Fruit fly (Drosophila melanogaster): ENCODE results near the gene Faf2.

Faf2 gene

DNA sequence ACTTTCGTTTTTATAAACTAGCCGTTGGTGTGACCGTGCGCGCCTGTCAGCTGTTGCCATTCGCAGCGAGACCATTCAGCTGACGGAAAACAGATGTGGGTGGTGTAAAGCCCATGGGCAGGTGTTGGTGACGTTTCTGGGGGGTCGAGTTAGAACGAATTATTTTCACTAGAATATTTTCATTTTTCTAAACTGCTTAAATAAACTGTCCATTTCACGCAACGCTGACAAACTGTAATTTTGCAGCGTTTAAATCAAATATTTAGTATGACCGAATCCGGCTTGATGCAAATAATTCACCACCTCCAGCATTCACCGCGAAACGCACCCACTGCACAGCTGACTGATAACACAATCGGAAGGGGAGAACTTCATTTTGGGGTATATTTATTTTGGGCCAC, 13.1 kb downstream of the Faf2 start, which contains the start of the genes CG10383 and CG10338 (continued):
- TF ChIP-seq ftz-f1 (GFP tag; optimal IDR thresholded peaks at IDR 0.05) (peak; percentile 66), peb (GFP tag; IDR thresholded peaks at IDR 0.05) (peak; percentile 77), Trl (optimal IDR thresholded peaks at IDR 0.05) (no peak), Trl (GFP tag; optimal IDR thresholded peaks at IDR 0.05) (peak; percentile 94), mld (GFP tag; IDR thresholded peaks at IDR 0.05; ENCODE audit: partially characterized antibody) (no peak), wor (GFP tag; IDR thresholded peaks at IDR 0.05) (peak; percentile 74), gcm2 (GFP tag; optimal IDR thresholded peaks at IDR 0.05) (peak; percentile 71), lmd (GFP tag; IDR thresholded peaks at IDR 0.05) (peak; percentile 89), Aef1 (GFP tag; IDR thresholded peaks at IDR 0.05) (peak; percentile 91), CG9817 (tag; optimal IDR thresholded peaks at IDR 0.05) (peak; percentile 78), CG9727 (GFP tag; optimal IDR thresholded peaks at IDR 0.05) (peak; percentile 80), sob (GFP tag; IDR thresholded peaks at IDR 0.05) (peak; percentile 90), CG3281 (GFP tag; optimal IDR thresholded peaks at IDR 0.05) (peak; percentile 82), Atf6 (GFP tag; IDR thresholded peaks at IDR 0.05) (peak; percentile 88), ATbp (GFP tag; optimal IDR thresholded peaks at IDR 0.05) (peak; percentile 72), so (GFP tag; IDR thresholded peaks at IDR 0.05) (peak; percentile 67; the same call in 1 of the 3 replicates), CG15514 (GFP tag; optimal IDR thresholded peaks at IDR 0.05) (peak; percentile 84), ranshi (GFP tag; IDR thresholded peaks at IDR 0.05) (peak; percentile 90), CG15479 (GFP tag; optimal IDR thresholded peaks at IDR 0.05) (no peak), ap (GFP tag; IDR thresholded peaks at IDR 0.05) (peak; percentile 74), CG11695 (GFP tag; IDR thresholded peaks at IDR 0.05) (peak; percentile 75), ERR (GFP tag; optimal IDR thresholded peaks at IDR 0.05) (peak; percentile 91), nerfin-1 (tag; optimal IDR thresholded peaks at IDR 0.05) (peak; percentile 57), CG11696 (GFP tag; IDR thresholded peaks at IDR 0.05) (peak; percentile 69), CG12104 (GFP tag; optimal IDR thresholded peaks at IDR 0.05) (peak; percentile 71), Meics (GFP tag; optimal IDR thresholded peaks at IDR 0.05) (peak; percentile 85), Lpt (GFP tag; optimal IDR thresholded peaks at IDR 0.05) (no peak), H2.0 (GFP tag; IDR thresholded peaks at IDR 0.05) (peak; percentile 88), sug (tag; optimal IDR thresholded peaks at IDR 0.05) (peak; percentile 83), CG2889 (GFP tag; IDR thresholded peaks at IDR 0.05) (peak; percentile 83), dimm (GFP tag; IDR thresholded peaks at IDR 0.05) (0 out of 2 replicates have a peak, but pooled peaks have one; percentile 32), Antp (GFP tag; optimal IDR thresholded peaks at IDR 0.05) (peak; percentile 95), Six4 (GFP tag; optimal IDR thresholded peaks at IDR 0.05) (peak; percentile 75), oc (tag; optimal IDR thresholded peaks at IDR 0.05) (peak; percentile 79), Sox100B (GFP tag; optimal IDR thresholded peaks at IDR 0.05) (peak; percentile 41), Bteb2 (GFP tag; optimal IDR thresholded peaks at IDR 0.05) (peak; percentile 86), sd (tag; optimal IDR thresholded peaks at IDR 0.05) (peak; percentile 84), CG14710 (tag; optimal IDR thresholded peaks at IDR 0.05) (peak; percentile 79), stc (GFP tag; IDR thresholded peaks at IDR 0.05) (peak; percentile 92), salm (tag; optimal IDR thresholded peaks at IDR 0.05) (peak; percentile 56), CG6175 (GFP tag; IDR thresholded peaks at IDR 0.05) (peak; percentile 79; the same call in 2 of the 3 replicates), CG10274 (GFP tag; optimal IDR thresholded peaks at IDR 0.05) (no peak), Sry-δ (GFP tag; optimal IDR thresholded peaks at IDR 0.05) (peak; percentile 68), hkb (optimal IDR thresholded peaks at IDR 0.05) (peak; percentile 75), hkb (GFP tag; IDR thresholded peaks at IDR 0.05) (peak; percentile 90), CG6272 (GFP tag; IDR thresholded peaks at IDR 0.05) (peak; percentile 88), sr (GFP tag; IDR thresholded peaks at IDR 0.05) (peak; percentile 92), kah (GFP tag; optimal IDR thresholded peaks at IDR 0.05) (peak; percentile 13), CG1603 (tag; optimal IDR thresholded peaks at IDR 0.05) (peak; percentile 93), CG9609 (GFP tag; optimal IDR thresholded peaks at IDR 0.05) (peak; percentile 95), CG14014 (GFP tag; IDR thresholded peaks at IDR 0.05) (peak; percentile 88), jumu (GFP tag; optimal IDR thresholded peaks at IDR 0.05) (peak; percentile 94), CG30403 (GFP tag; optimal IDR thresholded peaks at IDR 0.05) (peak; percentile 87)
